Worm (Caenorhabditis elegans) whole organism, L4/young adult: ENCODE measurements around the gene npr-25.

Source experiments
- W03F9.2 ChIP-seq: fragments of 150-350 bp; optimal IDR thresholded peaks from 2 replicates; lab custom pipeline; 2014; ENCODE audit warnings: missing biosample characterization, missing genetic modification characterization
- him-1 ChIP-seq: sonication (generic microtip); optimal IDR thresholded peaks from 2 replicates; lab custom pipeline; 2016; ENCODE audit warnings: missing genotype, missing genetic modification reagents, missing genetic modification characterization, missing compliant biosample characterization

DNA sequence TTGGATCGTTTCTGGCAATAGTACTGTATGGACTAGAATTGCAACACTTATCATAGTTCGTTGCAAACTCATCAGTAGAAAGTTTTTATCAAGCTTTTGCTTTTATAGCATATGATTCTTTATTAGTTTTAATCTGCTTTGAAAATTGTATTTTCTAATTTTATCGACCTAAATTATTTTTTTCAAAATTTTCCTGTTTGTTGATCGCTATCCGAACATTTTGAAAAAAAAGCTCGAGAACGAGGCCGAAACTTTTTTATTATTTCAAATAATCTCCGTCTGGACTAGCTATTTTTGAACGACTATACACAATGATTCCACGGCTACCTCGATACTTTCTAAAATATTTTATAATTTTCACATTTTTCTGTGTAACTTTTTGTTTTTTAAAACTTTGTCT lies 33.6 kb upstream of the npr-25 start, which contains the start of gene F55C10.4:
- no peak for TF ChIP-seq W03F9.2 (tag; lab: Kevin White, UChicago)
- no peak for TF ChIP-seq him-1 (tag; lab: Kevin White, UChicago)
